Worm (Caenorhabditis elegans) whole organism, early embryonic: ENCODE measurements around the gene C25H3.17.

ENCODE experiments used
- B0310.2 ChIP-seq: sonication (generic microtip); optimal IDR thresholded peaks from 2 replicates; lab custom pipeline; 2016; ENCODE audit warnings: mild to moderate bottlenecking, missing genetic modification characterization, missing compliant biosample characterization
- F13C5.2 ChIP-seq: sonication (generic microtip); optimal IDR thresholded peaks from 2 replicates; lab custom pipeline; 2017; ENCODE audit warnings: mild to moderate bottlenecking, missing genetic modification characterization, inconsistent platforms, missing compliant biosample characterization
- aly-1 ChIP-seq: sonication (generic microtip); optimal IDR thresholded peaks from 2 replicates; lab custom pipeline; 2016; ENCODE audit warnings: missing genetic modification characterization, missing compliant biosample characterization
- ama-1 ChIP-seq: fragments of 150-350 bp; optimal IDR thresholded peaks from 2 replicates; lab custom pipeline; 2014
- ceh-13 ChIP-seq: fragments of 200-800 bp; sonication (Bioruptor generic); optimal IDR thresholded peaks from 2 replicates; lab custom pipeline; 2018; ENCODE audit warnings: mild to moderate bottlenecking, missing genetic modification characterization, missing compliant biosample characterization
- ceh-36 ChIP-seq: sonication (generic microtip); optimal IDR thresholded peaks from 2 replicates; lab custom pipeline; 2016; ENCODE audit warnings: missing genetic modification characterization, inconsistent platforms, missing compliant biosample characterization
- ets-7 ChIP-seq: sonication (generic microtip); optimal IDR thresholded peaks from 2 replicates; lab custom pipeline; 2016; ENCODE audit warnings: missing genotype, missing genetic modification characterization, missing compliant biosample characterization
- flt-1 ChIP-seq: fragments of 200-800 bp; sonication (Bioruptor generic); IDR thresholded peaks from 2 replicates; pipeline ENCODE4 v1.3.6; 2022; ENCODE audit warnings: missing genetic modification characterization, missing compliant biosample characterization
- hmbx-1 ChIP-seq: sonication (generic microtip); optimal IDR thresholded peaks from 2 replicates; lab custom pipeline; 2016; ENCODE audit warnings: mild to moderate bottlenecking, missing genetic modification characterization, missing compliant biosample characterization
- hmg-4 ChIP-seq: fragments of 200-800 bp; sonication (Bioruptor generic); optimal IDR thresholded peaks from 2 replicates; lab custom pipeline; 2018; ENCODE audit warnings: mild to moderate bottlenecking, missing genetic modification characterization, missing compliant biosample characterization
- hnd-1 ChIP-seq: sonication (generic microtip); optimal IDR thresholded peaks from 2 replicates; lab custom pipeline; 2016; ENCODE audit warnings: missing genetic modification characterization, missing compliant biosample characterization
- pes-1 ChIP-seq: fragments of 200-800 bp; sonication (Bioruptor generic); IDR thresholded peaks from 2 replicates; pipeline ENCODE4 v1.3.6; 2022; ENCODE audit warnings: missing genetic modification reagents, missing genetic modification characterization, missing compliant biosample characterization
- scrt-1 ChIP-seq: fragments of 200-800 bp; sonication (Bioruptor generic); IDR thresholded peaks from 2 replicates; pipeline ENCODE4 v1.3.6; 2022; ENCODE audit warnings: missing genetic modification characterization, missing compliant biosample characterization
- sea-1 ChIP-seq: fragments of 200-800 bp; sonication (Bioruptor generic); conservative IDR thresholded peaks from 2 replicates; pipeline ENCODE4 v1.3.6; 2022; ENCODE audit warnings: missing genetic modification characterization, missing compliant biosample characterization
- tbx-11 ChIP-seq: fragments of 200-800 bp; sonication (Bioruptor generic); IDR thresholded peaks from 2 replicates; pipeline ENCODE4 v1.3.6; 2022; ENCODE audit warnings: missing genetic modification characterization, missing compliant biosample characterization
- tbx-37 ChIP-seq: fragments of 200-800 bp; sonication (Bioruptor generic); conservative IDR thresholded peaks from 2 replicates; pipeline ENCODE4 v1.3.6; 2022; ENCODE audit warnings: missing genetic modification reagents, missing genetic modification characterization, missing compliant biosample characterization
- tra-4 ChIP-seq: sonication (generic microtip); optimal IDR thresholded peaks from 2 replicates; lab custom pipeline; 2017; ENCODE audit warnings: missing genetic modification characterization, missing compliant biosample characterization

The C25H3.17 gene

ce11 chrII:5669580-5669979 is at the start of gene C25H3.17:
Gene C25H3.17 (minus strand): TSS chrII:5669680.
- TF ChIP-seq ets-7: no peak

- TF ChIP-seq B0310.2 (tag; lab: Kevin White, UChicago) (no peak), F13C5.2 (no peak), tra-4 (tag; lab: Kevin White, UChicago) (no peak), flt-1 (GFP tag; lab: Robert Waterston, UW) (no peak)
Measured at ce11 chrII:5717831-5718230, 48.4 kb upstream of the C25H3.17 start, which contains the start of gene zipt-3. Gene zipt-3 (plus strand): TSS chrII:5718131.

ce11 chrII:5715745-5716357 is 46.4 kb upstream of the C25H3.17 start, which contains the start of the genes C18A3.10 and C18A3.3:
Gene C18A3.10 (minus strand): TSS chrII:5715845.
Gene C18A3.3 (plus strand): TSS chrII:5716307.
- TF ChIP-seq hmbx-1 (tag; lab: Kevin White, UChicago): no peak
- TF ChIP-seq tra-4 (tag; lab: Kevin White, UChicago): no peak
- TF ChIP-seq aly-1 (tag; lab: Kevin White, UChicago): no peak
- TF ChIP-seq tbx-11 (GFP tag; lab: Robert Waterston, UW): no peak
- TF ChIP-seq F13C5.2: no peak
- no peak for TF ChIP-seq B0310.2 (tag; lab: Kevin White, UChicago)
- no peak for TF ChIP-seq hnd-1 (tag; lab: Kevin White, UChicago)
- TF ChIP-seq hmg-4 (GFP tag; lab: Kevin White, UChicago): no peak
- no peak for TF ChIP-seq tbx-37 (GFP tag; lab: Robert Waterston, UW)
- TF ChIP-seq ceh-13 (GFP tag; lab: Kevin White, UChicago): no peak
- no peak for TF ChIP-seq flt-1 (GFP tag; lab: Robert Waterston, UW)
- TF ChIP-seq ets-7: no peak
- no peak for TF ChIP-seq ceh-36 (tag; lab: Kevin White, UChicago)
- no peak for TF ChIP-seq sea-1
- TF ChIP-seq scrt-1: no peak
- TF ChIP-seq ama-1 (lab: Kevin White, UChicago): no peak
- TF ChIP-seq pes-1 (GFP tag; lab: Robert Waterston, UW): no peak

ce11 chrII:5714807-5715206 is 45.3 kb upstream of the C25H3.17 start, which contains the start of the genes tiar-1 and lelo-4:
Gene tiar-1 (minus strand): TSS chrII:5714823.
Gene lelo-4 (plus strand): TSS chrII:5714924.
- TF ChIP-seq aly-1 (tag; lab: Kevin White, UChicago): no peak
- TF ChIP-seq F13C5.2: peak; percentile 29
- TF ChIP-seq hmg-4 (GFP tag; lab: Kevin White, UChicago): peak; percentile 7
- TF ChIP-seq scrt-1: no peak

ce11 chrII:5712126-5712525 is 42.6 kb upstream of the C25H3.17 start:
- TF ChIP-seq ceh-36 (tag; lab: Kevin White, UChicago) (no peak), ama-1 (lab: Kevin White, UChicago) (peak; percentile 28), pes-1 (GFP tag; lab: Robert Waterston, UW) (no peak)

ce11 chrII:5710835-5711234 is 41.4 kb upstream of the C25H3.17 start:
- TF ChIP-seq ceh-13 (GFP tag; lab: Kevin White, UChicago) (no peak), hmbx-1 (tag; lab: Kevin White, UChicago) (no peak), tra-4 (tag; lab: Kevin White, UChicago) (no peak), aly-1 (tag; lab: Kevin White, UChicago) (no peak), flt-1 (GFP tag; lab: Robert Waterston, UW) (no peak), scrt-1 (no peak), ceh-36 (tag; lab: Kevin White, UChicago) (no peak), B0310.2 (tag; lab: Kevin White, UChicago) (no peak)

- TF ChIP-seq aly-1 (tag; lab: Kevin White, UChicago) (no peak), F13C5.2 (no peak), hmg-4 (GFP tag; lab: Kevin White, UChicago) (no peak), tbx-37 (GFP tag; lab: Robert Waterston, UW) (no peak), hnd-1 (tag; lab: Kevin White, UChicago) (no peak), sea-1 (no peak)
Measured at ce11 chrII:5708154-5708553, 38.7 kb upstream of the C25H3.17 start.

- no peak for TF ChIP-seq aly-1 (tag; lab: Kevin White, UChicago)
- TF ChIP-seq tra-4 (tag; lab: Kevin White, UChicago): no peak
- TF ChIP-seq tbx-11 (GFP tag; lab: Robert Waterston, UW): no peak
- no peak for TF ChIP-seq ama-1 (lab: Kevin White, UChicago)
- TF ChIP-seq tbx-37 (GFP tag; lab: Robert Waterston, UW): no peak
- no peak for TF ChIP-seq hmg-4 (GFP tag; lab: Kevin White, UChicago)
Measured at ce11 chrII:5707532-5707931, 38.1 kb upstream of the C25H3.17 start, which contains the start of gene osta-2. Gene osta-2 (plus strand): TSS chrII:5707691.

- TF ChIP-seq ets-7: no peak
Measured at ce11 chrII:5704479-5704878, 35.0 kb upstream of the C25H3.17 start.
